Worm (Caenorhabditis elegans): ENCODE data around the gene nhr-152.

The nhr-152 gene

ce11 chrV:7735319-7735718 lies 49.2 kb downstream of the nhr-152 start, which contains the start of gene srr-10:
TSS of gene srr-10 (plus strand) at chrV:7735619.
- TF ChIP-seq snpc-4 (tag; optimal IDR thresholded peaks at IDR 0.05) = no peak
- no peak for TF ChIP-seq unc-55 (GFP tag; optimal IDR thresholded peaks at IDR 0.05)
- no peak for TF ChIP-seq F13H6.1 (tag; optimal IDR thresholded peaks at IDR 0.05)
- TF ChIP-seq unc-62 (GFP tag; optimal IDR thresholded peaks at IDR 0.05) = no peak
- TF ChIP-seq fos-1 (tag; optimal IDR thresholded peaks at IDR 0.05) = no peak
- no peak for TF ChIP-seq elt-3 (tag; optimal IDR thresholded peaks at IDR 0.05)
- no peak for TF ChIP-seq lin-11 (tag; optimal IDR thresholded peaks at IDR 0.05)
- no peak for TF ChIP-seq nhr-11 (tag; optimal IDR thresholded peaks at IDR 0.05)
- TF ChIP-seq nhr-129 (tag; optimal IDR thresholded peaks at IDR 0.05) = no peak
- no peak for TF ChIP-seq crh-2 (tag; optimal IDR thresholded peaks at IDR 0.05)
- no peak for TF ChIP-seq zag-1 (tag; optimal IDR thresholded peaks at IDR 0.05)
- TF ChIP-seq mab-5 (tag; optimal IDR thresholded peaks at IDR 0.05) = no peak
- TF ChIP-seq sem-4 (tag; optimal IDR thresholded peaks at IDR 0.05) = no peak
- TF ChIP-seq R02D3.7 (tag; optimal IDR thresholded peaks at IDR 0.05) = no peak
- no peak for TF ChIP-seq peb-1 (tag; optimal IDR thresholded peaks at IDR 0.05)
- TF ChIP-seq sma-3 (GFP tag; optimal IDR thresholded peaks at IDR 0.05) = no peak
- TF ChIP-seq ceh-82 (tag; optimal IDR thresholded peaks at IDR 0.05) = no peak

ce11 chrV:7737710-7738109 lies 51.6 kb downstream of the nhr-152 start, which contains the start of gene srr-9:
TSS of gene srr-9 (plus strand) at chrV:7738010.
- no peak for TF ChIP-seq unc-62 (GFP tag; optimal IDR thresholded peaks at IDR 0.05)

Measured in whole organism, L2 larva.